Fruit fly (Drosophila melanogaster) whole organism, prepupa: ENCODE data around the gene CG15429.
A peak's percentile ranks its signal among the peaks of the same experiment; 100 is the strongest.

Experiments used
- CG10631 ChIP-seq: fragments of 200-800 bp; sonication (Bioruptor generic); optimal IDR thresholded peaks from 2 replicates; lab custom pipeline; 2016; ENCODE audit warnings: missing biosample characterization, missing genetic modification characterization
- CG10669 ChIP-seq: fragments of 200-800 bp; sonication (Bioruptor generic); optimal IDR thresholded peaks from 3 replicates; lab custom pipeline; 2018; ENCODE audit warnings: missing biosample characterization, mild to moderate bottlenecking, missing genetic modification characterization, moderate library complexity
- CG11762 ChIP-seq: fragments of 200-800 bp; sonication (Bioruptor generic); optimal IDR thresholded peaks from 3 replicates; lab custom pipeline; 2016; ENCODE audit warnings: missing biosample characterization, missing genetic modification characterization; ENCODE audit not compliant: insufficient read depth
- CG15336 ChIP-seq: fragments of 200-800 bp; sonication (Bioruptor generic); IDR thresholded peaks from 2 replicates; pipeline ENCODE4 v1.3.6; 2022; ENCODE audit warnings: missing biosample characterization, missing genetic modification characterization
- CG1621 ChIP-seq: fragments of 200-800 bp; sonication (Bioruptor generic); optimal IDR thresholded peaks from 3 replicates; lab custom pipeline; 2018; ENCODE audit warnings: missing biosample characterization, mild to moderate bottlenecking, missing genetic modification characterization
- CG16779 ChIP-seq: fragments of 200-800 bp; sonication (Bioruptor generic); optimal IDR thresholded peaks from 3 replicates; lab custom pipeline; 2017; ENCODE audit warnings: missing biosample characterization, mild to moderate bottlenecking, missing genetic modification characterization
- CG32006 ChIP-seq: fragments of 200-800 bp; sonication (Bioruptor generic); optimal IDR thresholded peaks from 3 replicates; lab custom pipeline; 2017; ENCODE audit warnings: missing biosample characterization, mild to moderate bottlenecking, missing genetic modification characterization
- CG6163 ChIP-seq: fragments of 200-800 bp; sonication (Bioruptor generic); IDR thresholded peaks from 3 replicates; pipeline ENCODE4 v1.3.6; 2022; ENCODE audit warnings: missing biosample characterization, missing genetic modification characterization
- CG6792 ChIP-seq: fragments of 200-800 bp; sonication (Bioruptor generic); optimal IDR thresholded peaks from 3 replicates; lab custom pipeline; 2016; ENCODE audit warnings: missing biosample characterization, missing genetic modification characterization
- CG6808 ChIP-seq: fragments of 200-800 bp; sonication (Bioruptor generic); optimal IDR thresholded peaks from 3 replicates; lab custom pipeline; 2017; ENCODE audit warnings: missing biosample characterization, missing genetic modification characterization, mild to moderate bottlenecking, moderate library complexity, missing genetic modification reagents
- CG6854 ChIP-seq: fragments of 200-800 bp; sonication (Bioruptor generic); optimal IDR thresholded peaks from 2 replicates; lab custom pipeline; 2017; ENCODE audit warnings: missing biosample characterization, mild to moderate bottlenecking, missing genetic modification characterization
- CG7368 ChIP-seq: fragments of 200-800 bp; sonication (Bioruptor generic); optimal IDR thresholded peaks from 3 replicates; lab custom pipeline; 2016; ENCODE audit warnings: missing biosample characterization, missing genetic modification characterization
- CG8119 ChIP-seq: fragments of 200-800 bp; sonication (Bioruptor generic); IDR thresholded peaks from 3 replicates; pipeline ENCODE4 v1.3.6; 2022; ENCODE audit warnings: missing biosample characterization, missing genetic modification characterization
- CG9139 ChIP-seq: fragments of 200-800 bp; sonication (Bioruptor generic); optimal IDR thresholded peaks from 3 replicates; lab custom pipeline; 2017; ENCODE audit warnings: missing biosample characterization, mild to moderate bottlenecking, missing genetic modification characterization
- Eip78C ChIP-seq: fragments of 200-800 bp; sonication (Bioruptor generic); peaks from one replicate; lab custom pipeline; 2016; ENCODE audit warnings: missing biosample characterization, missing genetic modification characterization
- Eip93F ChIP-seq: fragments of 200-800 bp; sonication (Bioruptor generic); optimal IDR thresholded peaks from 2 replicates; lab custom pipeline; 2016; ENCODE audit warnings: missing biosample characterization, mild to moderate bottlenecking, missing genetic modification characterization
- Gug ChIP-seq: fragments of 200-800 bp; sonication (Bioruptor generic); IDR thresholded peaks from 2 replicates; pipeline ENCODE4 v1.3.6; 2022; ENCODE audit warnings: missing biosample characterization, missing genetic modification characterization
- Hr4 ChIP-seq: fragments of 200-800 bp; sonication (Bioruptor generic); optimal IDR thresholded peaks from 3 replicates; lab custom pipeline; 2016; ENCODE audit warnings: missing biosample characterization, missing genetic modification characterization
- Lpt ChIP-seq: fragments of 200-800 bp; sonication (Bioruptor generic); optimal IDR thresholded peaks from 3 replicates; lab custom pipeline; 2016; ENCODE audit warnings: missing biosample characterization, missing genetic modification characterization
- OdsH ChIP-seq: fragments of 200-800 bp; sonication (Bioruptor generic); optimal IDR thresholded peaks from 3 replicates; lab custom pipeline; 2016; ENCODE audit warnings: missing biosample characterization, missing genetic modification characterization
- Sox14 ChIP-seq: fragments of 200-800 bp; sonication (Bioruptor generic); optimal IDR thresholded peaks from 3 replicates; lab custom pipeline; 2016; ENCODE audit warnings: missing biosample characterization, missing genetic modification characterization
- achi ChIP-seq: fragments of 200-800 bp; sonication (Bioruptor generic); optimal IDR thresholded peaks from 3 replicates; lab custom pipeline; 2016; ENCODE audit warnings: missing biosample characterization, missing genetic modification characterization
- cyc ChIP-seq: fragments of 200-800 bp; sonication (Bioruptor generic); optimal IDR thresholded peaks from 3 replicates; lab custom pipeline; 2016; ENCODE audit warnings: missing biosample characterization, missing genetic modification characterization
- dac ChIP-seq: fragments of 200-800 bp; sonication (Bioruptor generic); optimal IDR thresholded peaks from 2 replicates; lab custom pipeline; 2017; ENCODE audit warnings: missing biosample characterization, mild to moderate bottlenecking, missing genetic modification characterization
- dsx ChIP-seq: fragments of 200-800 bp; optimal IDR thresholded peaks from 3 replicates; lab custom pipeline; 2019; ENCODE audit warnings: missing biosample characterization, mild to moderate bottlenecking, missing genetic modification characterization, moderate library complexity; ENCODE audit not compliant: poor library complexity, severe bottlenecking
- eg ChIP-seq: fragments of 200-800 bp; sonication (Bioruptor generic); IDR thresholded peaks from 3 replicates; pipeline ENCODE4 v1.3.6; 2022; ENCODE audit warnings: missing biosample characterization, missing genetic modification characterization
- fkh ChIP-seq: fragments of 200-800 bp; sonication (Bioruptor generic); optimal IDR thresholded peaks from 3 replicates; lab custom pipeline; 2017; ENCODE audit warnings: missing biosample characterization, mild to moderate bottlenecking, missing genetic modification characterization, moderate library complexity
- net ChIP-seq: fragments of 200-800 bp; sonication (Bioruptor generic); optimal IDR thresholded peaks from 3 replicates; lab custom pipeline; 2016; ENCODE audit warnings: missing biosample characterization, missing genetic modification characterization
- pdm3 ChIP-seq: fragments of 200-800 bp; sonication (Bioruptor generic); optimal IDR thresholded peaks from 3 replicates; lab custom pipeline; 2016; ENCODE audit warnings: missing biosample characterization, missing genetic modification characterization
- salr ChIP-seq, 2 experiments: fragments of 200-800 bp; sonication (Bioruptor generic); optimal IDR thresholded peaks; 3 replicates each; lab custom pipeline; 2016 to 2018; ENCODE audit warnings: missing biosample characterization in 2 of 2, missing genetic modification characterization in 2 of 2, mild to moderate bottlenecking in 1 of 2
- ss ChIP-seq, 2 experiments: fragments of 200-800 bp; sonication (Bioruptor generic); optimal IDR thresholded peaks; 2 replicates in 1 of 2; 3 replicates in 1 of 2; lab custom pipeline; 2017 to 2018; ENCODE audit warnings: mild to moderate bottlenecking in 2 of 2, missing biosample characterization in 2 of 2, missing genetic modification characterization in 2 of 2, moderate library complexity in 1 of 2
- svp ChIP-seq: fragments of 200-800 bp; sonication (Bioruptor generic); peaks from one replicate; lab custom pipeline; 2016; ENCODE audit warnings: missing biosample characterization, missing genetic modification characterization
- topi ChIP-seq: fragments of 200-800 bp; sonication (Bioruptor generic); optimal IDR thresholded peaks from 3 replicates; lab custom pipeline; 2016; ENCODE audit warnings: missing biosample characterization, missing genetic modification characterization
- vri ChIP-seq: fragments of 200-800 bp; sonication (Bioruptor generic); optimal IDR thresholded peaks from 3 replicates; lab custom pipeline; 2016; ENCODE audit warnings: missing biosample characterization, mild to moderate bottlenecking, missing genetic modification characterization

Gene CG15429

dm6 chr2L:4332962-4333757 lies 19.6 kb upstream of the CG15429 start (continued):
- peak; percentile 92 for TF ChIP-seq topi (GFP tag; lab: Kevin White, UChicago)
- TF ChIP-seq CG11762: peak; percentile 93
- TF ChIP-seq CG6808 (GFP tag; lab: Kevin White, UChicago): peak; percentile 92
- peak; percentile 96 for TF ChIP-seq net (GFP tag; lab: Kevin White, UChicago)
- peak; percentile 87 for TF ChIP-seq dac (GFP tag; lab: Kevin White, UChicago)
- TF ChIP-seq OdsH: peak; percentile 90
- peak; percentile 93 for TF ChIP-seq dsx (GFP tag; lab: Kevin White, UChicago)
- TF ChIP-seq CG8119 (GFP tag; lab: Robert Waterston, UW): peak; percentile 95
- TF ChIP-seq Lpt (GFP tag; lab: Kevin White, UChicago): peak; percentile 93

DNA sequence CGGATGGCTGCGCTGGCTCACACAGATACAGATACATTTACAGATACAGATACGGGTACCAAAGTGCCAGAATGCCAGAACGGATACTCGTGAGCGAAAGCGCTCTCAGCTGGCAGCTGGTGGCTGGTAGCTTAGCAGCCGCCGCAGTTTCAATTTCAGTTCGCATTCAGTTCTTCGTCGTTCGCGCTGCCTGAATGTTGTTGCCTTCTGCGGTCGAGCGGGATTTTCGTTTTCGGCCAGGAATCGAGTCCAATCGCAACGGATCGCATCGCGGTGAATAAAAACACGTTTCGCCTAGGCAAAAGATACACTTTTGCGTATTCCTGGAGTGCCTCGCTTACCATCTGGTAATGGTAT lies 19.0 kb upstream of the CG15429 start, which contains the start of gene Atet:
Gene Atet (plus strand): TSS at position 156 of the 357 bp plus-strand sequence.
- 0 out of 2 replicates have a peak, but pooled peaks have one; percentile 3 for TF ChIP-seq Gug (GFP tag; lab: Robert Waterston, UW)
- no peak; the same call in 2 of the 3 replicates for TF ChIP-seq CG6163 (GFP tag; lab: Robert Waterston, UW)
- peak; percentile 52 for TF ChIP-seq CG6854 (GFP tag; lab: Kevin White, UChicago)
- no peak for TF ChIP-seq CG8119 (GFP tag; lab: Robert Waterston, UW)
- peak; percentile 44 for TF ChIP-seq Lpt (GFP tag; lab: Kevin White, UChicago)
- no peak for TF ChIP-seq Eip93F (GFP tag; lab: Kevin White, UChicago)
- TF ChIP-seq vri (GFP tag; lab: Kevin White, UChicago): peak; percentile 25
- no peak for TF ChIP-seq CG11762
- TF ChIP-seq dsx (GFP tag; lab: Kevin White, UChicago): peak; percentile 8
- peak; percentile 30 for TF ChIP-seq CG1621
- peak; percentile 31 for TF ChIP-seq net (GFP tag; lab: Kevin White, UChicago)
- TF ChIP-seq, all 60 proteins: peak for 7

DNA sequence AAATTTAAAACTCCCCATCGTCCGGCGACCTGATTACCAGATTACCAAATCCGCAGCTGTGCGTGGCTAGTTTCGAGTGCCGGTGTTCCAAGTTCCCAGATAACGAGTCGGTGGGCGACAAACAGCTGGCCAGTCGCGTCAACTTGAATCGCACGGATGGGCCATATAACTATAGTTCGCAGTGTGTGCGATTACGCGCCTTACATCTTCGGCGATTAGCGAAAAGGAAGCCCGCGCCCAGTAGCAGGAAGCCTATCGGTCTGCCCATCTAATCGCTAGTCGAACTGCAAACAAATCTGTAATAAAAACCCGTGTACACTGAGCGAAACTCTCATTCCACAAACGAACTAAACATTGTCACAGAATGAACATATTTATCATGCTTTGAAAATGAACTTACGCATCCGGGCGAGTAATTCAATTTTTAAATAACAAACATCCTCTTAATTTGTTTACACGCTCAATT lies 17.8 kb upstream of the CG15429 start:
- TF ChIP-seq CG6854 (GFP tag; lab: Kevin White, UChicago): no peak
- peak; percentile 36 for TF ChIP-seq Hr4 (GFP tag; lab: Kevin White, UChicago)
- TF ChIP-seq achi (GFP tag; lab: Kevin White, UChicago): peak; percentile 5
- peak; percentile 57; the same call in 1 of the 3 replicates for TF ChIP-seq eg
- peak; percentile 5 for TF ChIP-seq pdm3 (GFP tag; lab: Kevin White, UChicago)
- peak; percentile 43 for TF ChIP-seq CG32006 (GFP tag; lab: Kevin White, UChicago)
- no peak for TF ChIP-seq CG7368 (GFP tag; lab: Kevin White, UChicago)
- 0 out of 3 replicates have a peak, but pooled peaks have one; percentile 10 for TF ChIP-seq CG6163 (GFP tag; lab: Robert Waterston, UW)
- peak; percentile 6 for TF ChIP-seq fkh (GFP tag; lab: Kevin White, UChicago)
- peak; percentile 31 for TF ChIP-seq Eip78C (GFP tag; lab: Kevin White, UChicago)
- no peak for TF ChIP-seq CG11762

- TF ChIP-seq CG16779 (no peak), Eip78C (GFP tag; lab: Kevin White, UChicago) (no peak), Sox14 (GFP tag; lab: Kevin White, UChicago) (peak; percentile 30)
Observed at dm6 chr2L:4335979-4336378, 16.8 kb upstream of the CG15429 start.

- TF ChIP-seq vri (GFP tag; lab: Kevin White, UChicago): no peak
- TF ChIP-seq eg: 0 out of 3 replicates have a peak, but pooled peaks have one; percentile 23
- no peak for TF ChIP-seq CG10669 (GFP tag; lab: Kevin White, UChicago)
- TF ChIP-seq CG6792: no peak
- TF ChIP-seq salr (GFP tag; optimal IDR thresholded peaks at IDR 0.05; lab: Kevin White, UChicago): no peak
- TF ChIP-seq CG10631 (GFP tag; lab: Kevin White, UChicago): no peak
- TF ChIP-seq svp (GFP tag; lab: Kevin White, UChicago): no peak
- peak; percentile 7 for TF ChIP-seq dsx (GFP tag; lab: Kevin White, UChicago)
- peak; percentile 68 for TF ChIP-seq Eip78C (GFP tag; lab: Kevin White, UChicago)
- peak in 1 of 2 experiments; percentile 48 for TF ChIP-seq ss (GFP tag; optimal IDR thresholded peaks at IDR 0.05; lab: Kevin White, UChicago)
- peak; percentile 10; the same call in 1 of the 2 replicates for TF ChIP-seq CG15336 (GFP tag; lab: Robert Waterston, UW)
- TF ChIP-seq cyc: no peak
- TF ChIP-seq fkh (GFP tag; lab: Kevin White, UChicago): no peak
- peak; percentile 30 for TF ChIP-seq Lpt (GFP tag; lab: Kevin White, UChicago)
- TF ChIP-seq CG9139 (GFP tag; lab: Kevin White, UChicago): no peak
- TF ChIP-seq, all 60 proteins: peak for 6
Observed at dm6 chr2L:4339780-4340694, 12.7 kb upstream of the CG15429 start.
